Fruit fly (Drosophila melanogaster) whole organism: ENCODE data around the gene CG31125.
A peak's percentile ranks its signal among the peaks of the same experiment; 100 is the strongest.

Experiments used
- CG8478 ChIP-seq: fragments of >200 bp; optimal IDR thresholded peaks from 2 replicates; lab custom pipeline; 2018; ENCODE audit warnings: inconsistent platforms
- Dll ChIP-seq: fragments of >200 bp; optimal IDR thresholded peaks from 2 replicates; lab custom pipeline; 2017
- EcR ChIP-seq, 2 experiments: fragments of >200 bp; optimal IDR thresholded peaks; 2 replicates each; lab custom pipeline; 2017; ENCODE audit warnings: missing biosample characterization in 2 of 2, missing genetic modification characterization in 2 of 2, missing genetic modification reagents in 2 of 2
- pan ChIP-seq: fragments of >200 bp; optimal IDR thresholded peaks from 2 replicates; lab custom pipeline; 2017
- psq ChIP-seq: fragments of >200 bp; optimal IDR thresholded peaks from 2 replicates; lab custom pipeline; 2017
- usp ChIP-seq: fragments of >200 bp; optimal IDR thresholded peaks from 2 replicates; lab custom pipeline; 2017; ENCODE audit warnings: missing biosample characterization, missing genetic modification characterization, mixed read lengths

CG31125 gene

dm6 chr3R:24654770-24655322 is at the start of gene CG31125, which contains the start of gene CG6695:
Gene CG31125, minus strand, starts transcription at chr3R:24654820.
Gene CG6695, plus strand, starts transcription at chr3R:24655160.
- TF ChIP-seq Dll (lab: Kevin White, UChicago) (no peak), usp (no peak), pan (no peak)

dm6 chr3R:24699309-24699708 is 44.7 kb upstream of the CG31125 start:
- no peak for TF ChIP-seq pan
- TF ChIP-seq psq (lab: Kevin White, UChicago): no peak
- TF ChIP-seq CG8478 (lab: Kevin White, UChicago): no peak
- TF ChIP-seq EcR (GFP tag; optimal IDR thresholded peaks at IDR 0.05; lab: Kevin White, UChicago): no peak
- no peak for TF ChIP-seq usp
- TF ChIP-seq Dll (lab: Kevin White, UChicago): no peak

dm6 chr3R:24692863-24693262 is 38.2 kb upstream of the CG31125 start:
- TF ChIP-seq CG8478 (lab: Kevin White, UChicago) (no peak), pan (no peak), Dll (lab: Kevin White, UChicago) (no peak), psq (lab: Kevin White, UChicago) (no peak), usp (no peak), EcR (GFP tag; optimal IDR thresholded peaks at IDR 0.05; lab: Kevin White, UChicago) (no peak)

- no peak for TF ChIP-seq pan
- no peak for TF ChIP-seq psq (lab: Kevin White, UChicago)
- no peak for TF ChIP-seq CG8478 (lab: Kevin White, UChicago)
- no peak for TF ChIP-seq Dll (lab: Kevin White, UChicago)
- no peak for TF ChIP-seq EcR (GFP tag; optimal IDR thresholded peaks at IDR 0.05; lab: Kevin White, UChicago)
- no peak for TF ChIP-seq usp
Measured at dm6 chr3R:24671662-24672061, 17.0 kb upstream of the CG31125 start.

- TF ChIP-seq pan (no peak), psq (lab: Kevin White, UChicago) (no peak), Dll (lab: Kevin White, UChicago) (peak; percentile 68), usp (no peak), CG8478 (lab: Kevin White, UChicago) (no peak)
Measured at dm6 chr3R:24667538-24668207, 13.1 kb upstream of the CG31125 start.

dm6 chr3R:24663044-24663443 is 8.4 kb upstream of the CG31125 start:
- no peak for TF ChIP-seq CG8478 (lab: Kevin White, UChicago)
- TF ChIP-seq Dll (lab: Kevin White, UChicago): no peak
- no peak for TF ChIP-seq EcR (GFP tag; optimal IDR thresholded peaks at IDR 0.05; lab: Kevin White, UChicago)
- no peak for TF ChIP-seq pan
- TF ChIP-seq usp: no peak
- no peak for TF ChIP-seq psq (lab: Kevin White, UChicago)

dm6 chr3R:24662412-24662796 is 7.8 kb upstream of the CG31125 start, which contains the start of gene slo:
Gene slo, plus strand, starts transcription at chr3R:24662491.
- TF ChIP-seq usp: no peak
- no peak for TF ChIP-seq psq (lab: Kevin White, UChicago)
- TF ChIP-seq pan: no peak
- TF ChIP-seq EcR (GFP tag; optimal IDR thresholded peaks at IDR 0.05; lab: Kevin White, UChicago): no peak
- TF ChIP-seq CG8478 (lab: Kevin White, UChicago): no peak
- TF ChIP-seq Dll (lab: Kevin White, UChicago): no peak

- TF ChIP-seq CG8478 (lab: Kevin White, UChicago) (no peak), Dll (lab: Kevin White, UChicago) (no peak), pan (no peak), psq (lab: Kevin White, UChicago) (no peak), usp (no peak), EcR (GFP tag; optimal IDR thresholded peaks at IDR 0.05; lab: Kevin White, UChicago) (no peak)
Measured at dm6 chr3R:24661679-24662411, 7.2 kb upstream of the CG31125 start, which contains the start of gene Ppox. Gene Ppox, minus strand, starts transcription at chr3R:24661851.

dm6 chr3R:24659173-24659846 is 4.7 kb upstream of the CG31125 start, which contains the start of gene CG31126:
Gene CG31126, plus strand, starts transcription at chr3R:24659621.
- TF ChIP-seq EcR (GFP tag; optimal IDR thresholded peaks at IDR 0.05; lab: Kevin White, UChicago) (no peak), usp (no peak), Dll (lab: Kevin White, UChicago) (no peak), psq (lab: Kevin White, UChicago) (no peak), CG8478 (lab: Kevin White, UChicago) (no peak), pan (no peak)

- no peak for TF ChIP-seq psq (lab: Kevin White, UChicago)
- no peak for TF ChIP-seq pan
- no peak for TF ChIP-seq CG8478 (lab: Kevin White, UChicago)
- no peak for TF ChIP-seq Dll (lab: Kevin White, UChicago)
- TF ChIP-seq usp: no peak
- no peak for TF ChIP-seq EcR (GFP tag; optimal IDR thresholded peaks at IDR 0.05; lab: Kevin White, UChicago)
Measured at dm6 chr3R:24651044-24651459, 3.6 kb downstream of the CG31125 start.

- no peak for TF ChIP-seq EcR (GFP tag; optimal IDR thresholded peaks at IDR 0.05; lab: Kevin White, UChicago)
- TF ChIP-seq pan: no peak
- TF ChIP-seq psq (lab: Kevin White, UChicago): no peak
- TF ChIP-seq CG8478 (lab: Kevin White, UChicago): no peak
- TF ChIP-seq usp: no peak
- no peak for TF ChIP-seq Dll (lab: Kevin White, UChicago)
Measured at dm6 chr3R:24649923-24650322, 4.7 kb downstream of the CG31125 start, which contains the start of the genes puf and ash2. Gene puf, minus strand, starts transcription at chr3R:24650043. Gene ash2, plus strand, starts transcription at chr3R:24650125.
